Worm (Caenorhabditis elegans): ENCODE data around the gene aipl-1.

DNA sequence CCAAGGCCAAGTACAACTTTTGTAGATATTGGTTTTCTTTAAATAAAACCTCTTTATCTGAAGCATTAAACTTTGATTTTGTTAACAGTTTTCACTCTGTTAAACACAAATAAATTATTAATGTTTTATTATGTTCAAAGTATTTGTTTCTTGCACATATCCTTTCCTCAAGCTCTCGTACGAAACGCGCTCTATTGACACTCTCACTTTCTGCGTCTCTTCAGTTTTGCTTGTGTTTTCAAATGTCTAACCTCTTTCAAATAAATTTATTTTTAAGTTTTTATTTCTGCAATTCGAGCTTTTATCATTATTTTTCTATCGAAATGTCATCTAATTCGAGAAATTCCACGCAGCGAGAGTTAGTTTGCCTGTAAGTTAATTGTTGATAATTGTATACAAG, 7.2 kb upstream of the aipl-1 start, which contains the start of gene K08F9.4:
- peak; percentile 84 for TF ChIP-seq unc-55 (GFP tag; optimal IDR thresholded peaks at IDR 0.05)
- peak; percentile 68 for TF ChIP-seq sma-3 (GFP tag; optimal IDR thresholded peaks at IDR 0.05)
- no peak for TF ChIP-seq ztf-4 (tag; optimal IDR thresholded peaks at IDR 0.05)
